Worm (Caenorhabditis elegans): ENCODE data around the gene hsp-43.

Gene hsp-43

DNA sequence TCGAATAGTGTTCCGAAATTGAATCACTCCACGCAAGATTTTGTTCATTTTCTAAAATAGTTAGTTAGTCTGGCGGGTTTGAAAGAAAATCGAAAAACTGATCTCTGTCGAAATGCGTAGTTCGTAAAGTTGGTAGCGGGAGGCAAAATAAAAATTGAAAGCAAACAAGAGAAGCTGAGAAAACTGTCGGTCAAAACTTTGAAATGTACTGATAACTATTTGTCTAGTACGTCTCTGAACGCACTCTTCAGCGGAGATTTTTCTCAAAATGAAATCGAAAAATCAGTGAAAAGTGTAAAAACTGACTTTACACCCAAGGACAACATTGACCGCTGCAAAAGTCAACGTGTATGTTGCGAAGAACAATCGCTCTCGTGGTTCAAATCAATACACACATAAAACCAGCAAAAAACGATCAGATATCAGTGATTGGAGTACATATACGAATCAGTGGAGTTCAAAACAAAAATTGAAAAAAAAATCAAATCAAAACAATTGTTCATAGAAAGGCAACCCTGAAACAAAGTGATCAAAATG lies 30.6 kb downstream of the hsp-43 start, which contains the start of gene bca-1 (continued):
- TF ChIP-seq nhr-77 (tag; optimal IDR thresholded peaks at IDR 0.05): no peak
- no peak for TF ChIP-seq nhr-76 (tag; optimal IDR thresholded peaks at IDR 0.05)
- no peak for TF ChIP-seq R02D3.7 (tag; optimal IDR thresholded peaks at IDR 0.05)
- TF ChIP-seq fkh-10 (GFP tag; optimal IDR thresholded peaks at IDR 0.05): no peak
- TF ChIP-seq nfya-1 (tag; optimal IDR thresholded peaks at IDR 0.05; ENCODE audit: insufficient read depth): peak; percentile 39
- TF ChIP-seq nhr-11 (tag; optimal IDR thresholded peaks at IDR 0.05): no peak
- no peak for TF ChIP-seq egl-27 (tag; optimal IDR thresholded peaks at IDR 0.05)
- peak; percentile 58 for TF ChIP-seq nhr-25 (tag; optimal IDR thresholded peaks at IDR 0.05)

DNA sequence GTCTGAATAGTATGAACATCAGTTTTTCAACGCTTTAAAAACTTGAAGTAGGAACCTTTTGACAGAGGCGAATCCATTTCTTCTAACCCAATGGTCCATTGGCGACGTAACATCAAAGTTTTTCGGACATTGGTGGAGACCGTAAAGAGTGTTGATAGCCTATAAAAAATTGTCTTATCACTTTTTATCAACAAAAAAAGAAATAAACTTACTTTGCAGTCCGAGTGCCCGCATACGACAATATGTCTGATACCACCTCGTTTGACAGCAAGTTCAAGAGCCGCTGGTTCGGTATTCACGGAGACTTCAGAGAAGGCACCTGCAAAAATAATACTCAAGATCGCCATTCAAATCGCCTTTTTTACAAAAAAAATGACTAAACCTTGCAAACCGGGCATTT lies 32.0 kb downstream of the hsp-43 start:
- TF ChIP-seq nhr-76 (tag; optimal IDR thresholded peaks at IDR 0.05): no peak
- no peak for TF ChIP-seq fkh-10 (GFP tag; optimal IDR thresholded peaks at IDR 0.05)
- no peak for TF ChIP-seq egl-5 (tag; optimal IDR thresholded peaks at IDR 0.05)
- peak; percentile 19 for TF ChIP-seq elt-2 (tag; optimal IDR thresholded peaks at IDR 0.05)
- TF ChIP-seq ceh-16 (tag; optimal IDR thresholded peaks at IDR 0.05): no peak
- TF ChIP-seq ceh-9 (tag; optimal IDR thresholded peaks at IDR 0.05): no peak
- no peak for TF ChIP-seq lsy-12 (tag; optimal IDR thresholded peaks at IDR 0.05)
- no peak for TF ChIP-seq nhr-11 (tag; optimal IDR thresholded peaks at IDR 0.05)

DNA sequence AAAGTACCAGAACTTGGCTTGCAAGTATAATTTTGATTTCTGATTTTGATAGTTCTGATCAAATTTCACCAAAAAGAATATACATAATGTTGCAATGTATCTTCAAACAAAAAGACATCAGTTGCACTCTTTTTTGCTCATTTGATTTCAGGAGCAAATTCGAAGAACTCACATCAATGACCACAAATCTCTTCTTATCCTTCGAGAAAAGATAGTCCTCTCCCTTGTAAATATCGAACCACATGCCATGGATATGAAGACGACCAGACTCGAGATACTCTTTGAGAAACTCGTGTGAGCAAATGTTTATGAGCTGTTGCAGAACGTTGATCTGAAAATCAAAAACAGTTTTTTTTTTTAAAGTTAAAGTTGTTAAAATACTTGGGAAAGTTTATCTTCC lies 32.5 kb downstream of the hsp-43 start:
- TF ChIP-seq nhr-23 (tag; optimal IDR thresholded peaks at IDR 0.05) (no peak), nhr-67 (tag; optimal IDR thresholded peaks at IDR 0.05) (no peak), unc-62 (GFP tag; optimal IDR thresholded peaks at IDR 0.05) (no peak), elt-3 (tag; optimal IDR thresholded peaks at IDR 0.05) (no peak), egl-5 (tag; optimal IDR thresholded peaks at IDR 0.05) (no peak), ama-1 (optimal IDR thresholded peaks at IDR 0.05) (no peak), R02D3.7 (tag; optimal IDR thresholded peaks at IDR 0.05) (no peak), fkh-2 (tag; optimal IDR thresholded peaks at IDR 0.05) (no peak), mml-1 (tag; optimal IDR thresholded peaks at IDR 0.05) (no peak), fos-1 (tag; optimal IDR thresholded peaks at IDR 0.05) (no peak), elt-2 (tag; optimal IDR thresholded peaks at IDR 0.05) (no peak), ceh-82 (tag; optimal IDR thresholded peaks at IDR 0.05) (no peak), skn-1 (tag; optimal IDR thresholded peaks at IDR 0.05) (no peak), nhr-12 (tag; optimal IDR thresholded peaks at IDR 0.05) (no peak), lsy-12 (tag; optimal IDR thresholded peaks at IDR 0.05) (no peak), unc-39 (tag; optimal IDR thresholded peaks at IDR 0.05) (no peak), nhr-43 (tag; optimal IDR thresholded peaks at IDR 0.05; ENCODE audit: poor library complexity, severe bottlenecking) (no peak), sea-2 (GFP tag; optimal IDR thresholded peaks at IDR 0.05) (no peak)

DNA sequence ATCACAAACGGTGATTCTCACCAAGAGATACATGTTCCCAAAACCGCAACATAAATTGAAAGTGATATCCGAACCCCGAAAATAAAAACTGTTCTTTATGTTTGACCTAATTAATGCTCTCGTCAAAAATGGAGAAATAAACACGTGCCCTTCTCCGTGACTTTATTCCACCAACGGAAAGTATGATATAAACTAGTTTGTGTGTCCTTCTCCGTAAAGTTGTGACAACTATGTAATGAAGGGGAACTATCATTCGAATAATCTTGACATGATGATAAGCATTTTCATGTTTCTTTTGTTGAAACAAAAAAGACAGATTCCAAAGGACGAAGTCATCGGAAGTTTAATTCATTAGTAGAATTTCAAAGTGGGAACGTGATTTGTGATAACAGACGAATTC lies 33.8 kb downstream of the hsp-43 start:
- TF ChIP-seq fkh-2 (tag; optimal IDR thresholded peaks at IDR 0.05) (no peak), elt-3 (tag; optimal IDR thresholded peaks at IDR 0.05) (peak in 1 of 3 experiments; percentile 52), pha-4 (tag; optimal IDR thresholded peaks at IDR 0.05) (no peak), unc-62 (GFP tag; optimal IDR thresholded peaks at IDR 0.05) (no peak), ama-1 (optimal IDR thresholded peaks at IDR 0.05) (peak; percentile 65), elt-2 (tag; optimal IDR thresholded peaks at IDR 0.05) (no peak), nhr-43 (tag; optimal IDR thresholded peaks at IDR 0.05; ENCODE audit: poor library complexity, severe bottlenecking) (peak; percentile 82), nhr-25 (tag; optimal IDR thresholded peaks at IDR 0.05) (peak; percentile 54), nhr-23 (tag; optimal IDR thresholded peaks at IDR 0.05) (peak; percentile 97), pqm-1 (tag; optimal IDR thresholded peaks at IDR 0.05) (no peak), aly-2 (tag; optimal IDR thresholded peaks at IDR 0.05) (no peak), lsy-12 (tag; optimal IDR thresholded peaks at IDR 0.05) (peak; percentile 5), ceh-28 (tag; optimal IDR thresholded peaks at IDR 0.05) (no peak), ztf-11 (tag; optimal IDR thresholded peaks at IDR 0.05) (no peak)

DNA sequence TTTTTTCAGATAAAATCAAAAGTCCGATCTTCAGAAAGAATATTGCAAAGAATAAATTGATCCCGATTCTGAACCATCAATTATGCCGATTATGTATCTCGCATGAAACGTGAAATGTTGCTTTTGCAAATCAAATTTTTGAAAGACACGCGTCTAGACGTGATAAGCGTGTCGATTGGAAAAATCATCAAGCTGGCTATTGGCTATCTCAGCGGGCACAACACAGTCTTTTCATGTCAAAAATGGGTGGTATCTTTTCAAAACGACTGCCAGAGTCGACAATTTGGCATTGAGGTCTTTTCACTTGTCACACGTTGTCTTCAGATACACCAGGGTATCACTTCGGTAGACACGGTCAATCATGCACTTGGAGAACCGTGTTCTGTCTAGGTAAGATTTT lies 38.7 kb downstream of the hsp-43 start, which contains the start of gene daf-9:
TSS of gene daf-9 (plus strand) at position 301 of the 400 bp plus-strand sequence.
- TF ChIP-seq elt-3 (tag; optimal IDR thresholded peaks at IDR 0.05): peak in 1 of 3 experiments; percentile 69
- TF ChIP-seq nhr-23 (tag; optimal IDR thresholded peaks at IDR 0.05): peak; percentile 30
- TF ChIP-seq R02D3.7 (tag; optimal IDR thresholded peaks at IDR 0.05): no peak
